Worm (Caenorhabditis elegans): ENCODE data around the gene Y69A2AR.51.

The Y69A2AR.51 gene

DNA sequence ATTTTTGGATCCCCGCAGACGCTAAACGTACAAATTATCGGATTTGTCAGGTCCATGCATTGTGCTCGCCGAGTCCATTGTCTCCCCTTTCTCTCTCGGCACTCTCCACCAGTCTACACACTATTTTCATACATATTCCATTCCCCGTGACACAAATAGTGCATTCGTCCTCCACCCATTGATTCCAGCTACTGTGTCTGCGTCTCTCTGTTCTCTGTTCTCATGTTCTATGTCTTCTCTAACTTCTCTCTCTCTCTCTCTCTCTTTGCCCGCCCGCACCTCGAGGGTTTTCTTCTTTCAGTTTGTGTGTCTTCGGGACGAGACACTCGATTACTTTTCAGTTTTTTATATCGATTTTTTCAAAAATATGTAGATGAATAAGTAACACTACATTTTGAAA is 27.4 kb downstream of the Y69A2AR.51 start (continued):
- 0 out of 2 replicates have a peak, but pooled peaks have one; percentile 12 for TF ChIP-seq attf-3 (GFP tag; conservative IDR thresholded peaks at IDR 0.05)
- TF ChIP-seq hmg-1.2 (GFP tag; IDR thresholded peaks at IDR 0.05) = peak; percentile 87
- no peak for TF ChIP-seq egl-44 (GFP tag; IDR thresholded peaks at IDR 0.05)
- no peak for TF ChIP-seq aptf-2 (GFP tag; conservative IDR thresholded peaks at IDR 0.05)
- TF ChIP-seq ceh-27 (GFP tag; optimal IDR thresholded peaks at IDR 0.05) = peak; percentile 68
- TF ChIP-seq F33H1.4 (GFP tag; IDR thresholded peaks at IDR 0.05) = 0 out of 2 replicates have a peak, but pooled peaks have one; percentile 14
- TF ChIP-seq ceh-40 (GFP tag; IDR thresholded peaks at IDR 0.05) = no peak
- TF ChIP-seq gei-17 (GFP tag; optimal IDR thresholded peaks at IDR 0.05) = no peak
- TF ChIP-seq pha-4 (tag; optimal IDR thresholded peaks at IDR 0.05) = peak; percentile 21
- TF ChIP-seq lin-26 (GFP tag; IDR thresholded peaks at IDR 0.05) = 0 out of 2 replicates have a peak, but pooled peaks have one; percentile 37
- no peak for TF ChIP-seq aptf-3 (GFP tag; IDR thresholded peaks at IDR 0.05)
- TF ChIP-seq ceh-91 (GFP tag; IDR thresholded peaks at IDR 0.05) = no peak
- TF ChIP-seq dox-1 (GFP tag; IDR thresholded peaks at IDR 0.05) = peak; percentile 72
- TF ChIP-seq repo-1 (tag; optimal IDR thresholded peaks at IDR 0.05) = no peak
- TF ChIP-seq fkh-3 (tag; optimal IDR thresholded peaks at IDR 0.05) = no peak
- TF ChIP-seq somi-1 (GFP tag; optimal IDR thresholded peaks at IDR 0.05) = peak; percentile 44
- peak; percentile 19 for TF ChIP-seq madf-10 (tag; optimal IDR thresholded peaks at IDR 0.05)
- TF ChIP-seq Y56A3A.18 (GFP tag; IDR thresholded peaks at IDR 0.05) = no peak
- TF ChIP-seq lin-54 (GFP tag; optimal IDR thresholded peaks at IDR 0.05) = peak; percentile 43
- no peak for TF ChIP-seq sea-2 (GFP tag; IDR thresholded peaks at IDR 0.05)
- TF ChIP-seq tbp1 (GFP tag; optimal IDR thresholded peaks at IDR 0.05) = peak; percentile 41
- peak; percentile 47 for TF ChIP-seq tlf-1 (GFP tag; optimal IDR thresholded peaks at IDR 0.05)
- TF ChIP-seq mxl-1 (tag; optimal IDR thresholded peaks at IDR 0.05) = no peak
- peak; percentile 73 for TF ChIP-seq lin-40 (tag; optimal IDR thresholded peaks at IDR 0.05)
- TF ChIP-seq ZK185.1 (tag; optimal IDR thresholded peaks at IDR 0.05; ENCODE audit: poor library complexity, severe bottlenecking) = no peak
- TF ChIP-seq lsy-27 (tag; optimal IDR thresholded peaks at IDR 0.05; ENCODE audit: borderline replicate concordance, insufficient read depth) = no peak
- peak; percentile 29 for TF ChIP-seq F23B12.7 (tag; optimal IDR thresholded peaks at IDR 0.05; ENCODE audit: insufficient read depth)
- no peak for TF ChIP-seq hlh-12 (tag; optimal IDR thresholded peaks at IDR 0.05)
- peak; percentile 60; the same call in 1 of the 2 replicates for TF ChIP-seq K11D2.4 (GFP tag; IDR thresholded peaks at IDR 0.05)

DNA sequence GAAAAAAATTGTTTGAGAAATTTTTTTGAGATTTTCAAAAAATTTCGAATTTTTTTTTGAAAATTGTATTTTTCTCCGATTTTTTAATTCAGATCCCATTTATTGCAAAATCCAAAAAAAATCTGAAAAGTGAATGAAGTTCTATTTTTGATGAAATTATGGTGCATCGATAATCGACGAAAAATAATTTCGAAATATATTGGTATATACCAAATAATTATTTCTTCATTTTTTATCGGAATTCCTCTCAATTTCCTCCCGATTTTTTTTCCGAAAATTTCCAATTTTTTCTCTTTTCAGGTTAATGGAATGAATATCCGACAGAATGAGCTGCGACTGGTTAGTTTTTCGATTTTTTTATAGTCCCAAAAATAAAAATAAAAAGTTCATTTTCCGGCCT is 28.6 kb downstream of the Y69A2AR.51 start, which contains the start of gene epg-9:
TSS of gene epg-9 (plus strand) at position 301 of the 400 bp plus-strand sequence.
- TF ChIP-seq aptf-3 (GFP tag; IDR thresholded peaks at IDR 0.05) (no peak), sea-2 (GFP tag; IDR thresholded peaks at IDR 0.05) (no peak), nfya-2 (GFP tag; IDR thresholded peaks at IDR 0.05) (no peak), mes-4 (tag; optimal IDR thresholded peaks at IDR 0.05) (no peak), ztf-22 (GFP tag; optimal IDR thresholded peaks at IDR 0.05) (no peak)

DNA sequence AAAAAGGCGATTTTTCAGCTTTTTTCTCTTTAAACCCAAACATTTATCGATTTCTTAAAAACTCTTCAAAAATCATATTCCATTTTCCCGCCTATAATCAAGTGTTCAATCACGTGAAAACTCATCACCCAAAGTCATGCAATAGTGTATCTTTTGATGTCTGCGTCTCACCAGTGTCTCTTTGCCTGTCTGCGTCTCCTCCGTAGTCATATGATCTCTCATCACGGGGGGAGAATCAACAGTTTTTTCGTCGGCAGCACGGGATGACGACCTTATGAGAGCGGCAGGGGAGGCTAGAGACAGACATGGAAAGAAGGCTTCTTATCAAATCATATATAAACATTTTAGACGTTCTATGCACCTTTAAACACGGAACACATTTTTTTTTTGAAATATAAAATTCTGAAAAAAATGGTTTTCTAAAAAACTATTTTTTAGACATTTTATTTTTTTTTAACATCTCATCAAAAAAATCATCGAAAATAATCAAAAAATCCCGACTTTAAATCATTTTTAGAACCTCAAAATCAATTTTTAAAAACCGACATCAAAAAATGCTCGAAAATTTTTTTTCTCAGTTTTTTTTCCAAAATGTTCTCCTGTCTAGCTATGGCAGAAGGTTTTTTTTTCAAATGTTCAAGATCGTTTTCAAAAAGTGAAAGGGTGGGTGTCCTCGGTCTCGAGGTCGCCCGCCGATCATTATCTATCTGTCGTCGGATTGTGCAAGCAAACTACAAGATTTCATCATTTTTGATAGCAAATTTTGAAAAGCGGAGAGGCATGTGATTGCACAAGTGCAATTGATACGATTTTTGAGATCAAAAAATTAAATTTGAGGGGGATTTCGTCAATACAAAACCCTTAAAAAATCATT is 30.0 kb downstream of the Y69A2AR.51 start:
- TF ChIP-seq somi-1 (GFP tag; optimal IDR thresholded peaks at IDR 0.05) = peak; percentile 99
- no peak for TF ChIP-seq Y53F4B.3 (GFP tag; IDR thresholded peaks at IDR 0.05)
- no peak for TF ChIP-seq F49E8.2 (tag; optimal IDR thresholded peaks at IDR 0.05; ENCODE audit: insufficient read depth)
- TF ChIP-seq let-526 (GFP tag; IDR thresholded peaks at IDR 0.05) = peak; percentile 99
- no peak for TF ChIP-seq nfya-1 (tag; optimal IDR thresholded peaks at IDR 0.05; ENCODE audit: borderline replicate concordance, insufficient read depth)
- peak; percentile 53 for TF ChIP-seq F23B12.7 (tag; optimal IDR thresholded peaks at IDR 0.05; ENCODE audit: insufficient read depth)
- TF ChIP-seq ZK185.1 (tag; optimal IDR thresholded peaks at IDR 0.05; ENCODE audit: poor library complexity, severe bottlenecking) = peak; percentile 94
- TF ChIP-seq rec-8 (tag; optimal IDR thresholded peaks at IDR 0.05) = no peak
- peak; percentile 63 for TF ChIP-seq attf-3 (GFP tag; conservative IDR thresholded peaks at IDR 0.05)
- TF ChIP-seq T07F8.4 (tag; optimal IDR thresholded peaks at IDR 0.05) = peak; percentile 35
- TF ChIP-seq mes-4 (tag; optimal IDR thresholded peaks at IDR 0.05) = no peak
- TF ChIP-seq efl-1 (GFP tag; optimal IDR thresholded peaks at IDR 0.05) = peak; percentile 49
- no peak for TF ChIP-seq D2030.7 (GFP tag; IDR thresholded peaks at IDR 0.05)
- peak; percentile 99 for TF ChIP-seq attf-5 (GFP tag; optimal IDR thresholded peaks at IDR 0.05)
- TF ChIP-seq nhr-179 (tag; optimal IDR thresholded peaks at IDR 0.05) = no peak
- TF ChIP-seq Y56A3A.18 (GFP tag; IDR thresholded peaks at IDR 0.05) = peak; percentile 96
- TF ChIP-seq bed-1 (GFP tag; IDR thresholded peaks at IDR 0.05) = peak; percentile 96
